Fruit fly (Drosophila melanogaster) S2 (cell line): ENCODE data around the gene CG15865.

Experiments
- CG8478 ChIP-seq: fragments of >200 bp; optimal IDR thresholded peaks from 2 replicates; lab custom pipeline; 2018
- CTCF ChIP-seq, 2 experiments: fragments of >200 bp; optimal IDR thresholded peaks; 2 replicates each; lab custom pipeline; 2018

DNA sequence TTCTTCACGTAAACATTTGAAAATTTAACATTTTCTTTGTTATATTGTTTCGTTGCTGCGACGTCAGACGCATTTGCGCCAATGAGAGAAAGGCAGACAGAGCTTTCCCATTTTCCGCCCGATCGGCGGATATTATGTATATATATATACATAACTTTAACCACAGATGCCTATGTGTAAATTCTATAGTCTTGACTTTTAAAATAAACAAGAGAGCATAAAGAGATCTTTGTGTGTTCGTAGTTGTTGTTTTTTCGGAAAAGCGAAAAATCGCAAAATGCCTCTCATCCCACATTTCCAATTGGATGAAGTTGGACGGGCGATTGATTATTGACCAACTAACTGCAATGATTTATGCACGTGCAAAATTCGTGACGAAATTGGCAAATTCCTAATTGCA is 12.4 kb upstream of the CG15865 start, which contains the start of gene CG13012:
- no peak for TF ChIP-seq CTCF (optimal IDR thresholded peaks at IDR 0.05; lab: Kevin White, UChicago)
- TF ChIP-seq CG8478 (lab: Kevin White, UChicago): no peak
